Fruit fly (Drosophila melanogaster): ENCODE measurements around the gene Moe.
A peak's percentile ranks its signal among the peaks of the same experiment; 100 is the strongest.

dm6 chrX:8894315-8895017 lies 3.7 kb downstream of the Moe start:
- TF ChIP-seq net (GFP tag; optimal IDR thresholded peaks at IDR 0.05), result peak; percentile 74
- TF ChIP-seq CG6854 (GFP tag; optimal IDR thresholded peaks at IDR 0.05), result peak; percentile 45
- peak; percentile 63 for TF ChIP-seq Gug (GFP tag; IDR thresholded peaks at IDR 0.05)
- TF ChIP-seq esn (GFP tag; optimal IDR thresholded peaks at IDR 0.05), result peak; percentile 85

All from whole organism, prepupa.